Worm (Caenorhabditis elegans) whole organism, young adult: ENCODE measurements around the gene rml-4.
A peak's percentile ranks its signal among the peaks of the same experiment; 100 is the strongest.

Experiments used
- B0035.1 ChIP-seq: sonication (generic microtip); optimal IDR thresholded peaks from 2 replicates; lab custom pipeline; 2016; ENCODE audit warnings: missing genetic modification characterization, mild to moderate bottlenecking, missing compliant biosample characterization, missing genotype, missing genetic modification reagents
- B0261.1 ChIP-seq: sonication (generic microtip); optimal IDR thresholded peaks from 2 replicates; lab custom pipeline; 2016; ENCODE audit warnings: mild to moderate bottlenecking, missing genetic modification characterization, moderate library complexity, missing compliant biosample characterization
- B0336.3 ChIP-seq: fragments of 200-800 bp; sonication (Bioruptor generic); IDR thresholded peaks from 2 replicates; pipeline ENCODE4 v1.3.6; 2022; ENCODE audit warnings: missing genetic modification characterization, missing compliant biosample characterization
- D2030.7 ChIP-seq: fragments of 200-800 bp; sonication (Bioruptor generic); IDR thresholded peaks from 2 replicates; pipeline ENCODE4 v1.3.6; 2022; ENCODE audit warnings: missing genetic modification reagents, missing genetic modification characterization, missing compliant biosample characterization
- F10E7.11 ChIP-seq: sonication (generic microtip); optimal IDR thresholded peaks from 2 replicates; lab custom pipeline; 2017; ENCODE audit warnings: mild to moderate bottlenecking, missing genetic modification characterization, moderate library complexity, missing compliant biosample characterization
- F37B4.10 ChIP-seq: fragments of 200-800 bp; sonication (Bioruptor generic); IDR thresholded peaks from 2 replicates; pipeline ENCODE4 v1.3.6; 2022; ENCODE audit warnings: missing genetic modification characterization, missing compliant biosample characterization
- F39B2.1 ChIP-seq: fragments of 200-800 bp; sonication (Bioruptor generic); IDR thresholded peaks from 2 replicates; pipeline ENCODE4 v1.3.6; 2022; ENCODE audit warnings: missing genetic modification reagents, missing genetic modification characterization, missing compliant biosample characterization
- F49E8.2 ChIP-seq: sonication (generic microtip); optimal IDR thresholded peaks from 3 replicates; lab custom pipeline; 2017; ENCODE audit warnings: missing genetic modification characterization, mild to moderate bottlenecking, missing compliant biosample characterization, antibody characterized with exemption, moderate library complexity; ENCODE audit not compliant: insufficient read depth
- F52B5.7 ChIP-seq: sonication (generic microtip); optimal IDR thresholded peaks from 2 replicates; lab custom pipeline; 2016; ENCODE audit warnings: mild to moderate bottlenecking, missing genetic modification characterization, missing compliant biosample characterization
- F57A8.1 ChIP-seq: fragments of 200-800 bp; sonication (Bioruptor generic); optimal IDR thresholded peaks from 2 replicates; lab custom pipeline; 2018; ENCODE audit warnings: mild to moderate bottlenecking, missing genetic modification characterization, moderate library complexity, missing compliant biosample characterization
- T07F8.4 ChIP-seq: sonication (generic microtip); optimal IDR thresholded peaks from 2 replicates; lab custom pipeline; 2016; ENCODE audit warnings: mild to moderate bottlenecking, missing genetic modification characterization, moderate library complexity, missing compliant biosample characterization
- T26A5.8 ChIP-seq: sonication (generic microtip); optimal IDR thresholded peaks from 2 replicates; lab custom pipeline; 2016; ENCODE audit warnings: missing genetic modification characterization, missing compliant biosample characterization
- Y53F4B.3 ChIP-seq: fragments of 200-800 bp; sonication (Bioruptor generic); IDR thresholded peaks from 2 replicates; pipeline ENCODE4 v1.3.6; 2022; ENCODE audit warnings: missing genetic modification reagents, missing genetic modification characterization, missing compliant biosample characterization
- Y53G8AR.9 ChIP-seq: fragments of 200-800 bp; sonication (Bioruptor generic); conservative IDR thresholded peaks from 2 replicates; pipeline ENCODE4 v1.3.6; 2022; ENCODE audit warnings: missing genetic modification reagents, missing genetic modification characterization, missing compliant biosample characterization
- Y56A3A.18 ChIP-seq: fragments of 200-800 bp; sonication (Bioruptor generic); IDR thresholded peaks from 2 replicates; pipeline ENCODE4 v1.3.6; 2022; ENCODE audit warnings: missing genetic modification reagents, missing genetic modification characterization, missing compliant biosample characterization
- Y79H2A.3 ChIP-seq: fragments of 200-800 bp; sonication (Bioruptor generic); conservative IDR thresholded peaks from 2 replicates; pipeline ENCODE4 v1.3.6; 2022; ENCODE audit warnings: missing genetic modification reagents, missing genetic modification characterization, missing compliant biosample characterization
- ZK185.1 ChIP-seq: sonication (generic microtip); optimal IDR thresholded peaks from 2 replicates; lab custom pipeline; 2016; ENCODE audit warnings: mild to moderate bottlenecking, missing genetic modification characterization, missing compliant biosample characterization; ENCODE audit not compliant: poor library complexity, severe bottlenecking
- aptf-3 ChIP-seq: fragments of 200-800 bp; sonication (Bioruptor generic); IDR thresholded peaks from 2 replicates; pipeline ENCODE4 v1.3.6; 2022; ENCODE audit warnings: missing genetic modification characterization, missing compliant biosample characterization
- atf-7 ChIP-seq: sonication (generic microtip); optimal IDR thresholded peaks from 2 replicates; lab custom pipeline; 2017; ENCODE audit warnings: mild to moderate bottlenecking, missing genetic modification characterization, missing compliant biosample characterization
- athp-1 ChIP-seq: sonication (generic microtip); optimal IDR thresholded peaks from 2 replicates; lab custom pipeline; 2017; ENCODE audit warnings: mild to moderate bottlenecking, missing genetic modification characterization, missing compliant biosample characterization
- attf-3 ChIP-seq: fragments of 200-800 bp; sonication (Bioruptor generic); conservative IDR thresholded peaks from 2 replicates; pipeline ENCODE4 v1.3.6; 2022; ENCODE audit warnings: missing genetic modification reagents, missing genetic modification characterization, missing compliant biosample characterization
- cebp-1 ChIP-seq, 2 experiments: fragments of 200-800 bp in 1 of 2; sonication (Bioruptor generic) in 1 of 2; sonication (generic microtip) in 1 of 2; IDR thresholded peaks in 1 of 2; optimal IDR thresholded peaks in 1 of 2; 2 replicates each; pipeline versions ENCODE4 v1.3.6 to Lab custom; 2017 to 2022; ENCODE audit warnings: missing compliant biosample characterization in 2 of 2, missing genetic modification characterization in 2 of 2, mild to moderate bottlenecking in 1 of 2, missing genetic modification reagents in 1 of 2, moderate library complexity in 1 of 2
- die-1 ChIP-seq: sonication (generic microtip); optimal IDR thresholded peaks from 2 replicates; lab custom pipeline; 2016; ENCODE audit warnings: missing genotype, mild to moderate bottlenecking, missing genetic modification characterization, missing compliant biosample characterization
- dox-1 ChIP-seq: fragments of 200-800 bp; sonication (Bioruptor generic); IDR thresholded peaks from 2 replicates; pipeline ENCODE4 v1.3.6; 2022; ENCODE audit warnings: missing genetic modification reagents, missing genetic modification characterization, missing compliant biosample characterization
- dpl-1 ChIP-seq: fragments of 150-350 bp; optimal IDR thresholded peaks from 2 replicates; lab custom pipeline; 2014; ENCODE audit warnings: missing biosample characterization, missing genetic modification reagents, missing genetic modification characterization
- egrh-3 ChIP-seq: fragments of 200-800 bp; sonication (Bioruptor generic); IDR thresholded peaks from 2 replicates; pipeline ENCODE4 v1.3.6; 2022; ENCODE audit warnings: missing genetic modification reagents, missing genetic modification characterization, missing compliant biosample characterization
- him-1 ChIP-seq: sonication (generic microtip); optimal IDR thresholded peaks from 2 replicates; lab custom pipeline; 2016; ENCODE audit warnings: missing genotype, missing genetic modification reagents, missing genetic modification characterization, missing compliant biosample characterization
- hlh-12 ChIP-seq: sonication (generic microtip); optimal IDR thresholded peaks from 2 replicates; lab custom pipeline; 2016; ENCODE audit warnings: missing genetic modification characterization, missing compliant biosample characterization
- hmg-1.2 ChIP-seq: fragments of 200-800 bp; sonication (Bioruptor generic); IDR thresholded peaks from 2 replicates; pipeline ENCODE4 v1.3.6; 2022; ENCODE audit warnings: missing genetic modification reagents, missing genetic modification characterization, missing compliant biosample characterization
- hmg-20 ChIP-seq: fragments of 200-800 bp; sonication (Bioruptor generic); IDR thresholded peaks from 2 replicates; pipeline ENCODE4 v1.3.6; 2022; ENCODE audit warnings: missing genetic modification reagents, missing genetic modification characterization, missing compliant biosample characterization
- hrde-1 ChIP-seq: sonication (generic microtip); optimal IDR thresholded peaks from 2 replicates; lab custom pipeline; 2016; ENCODE audit warnings: missing genetic modification characterization, mild to moderate bottlenecking, missing compliant biosample characterization, moderate library complexity, missing genotype, missing genetic modification reagents, borderline replicate concordance
- hsf-1 ChIP-seq: fragments of 200-800 bp; sonication (Bioruptor generic); IDR thresholded peaks from 2 replicates; pipeline ENCODE4 v1.3.6; 2022; ENCODE audit warnings: missing genetic modification reagents, missing genetic modification characterization, missing compliant biosample characterization
- lin-35 ChIP-seq, 3 experiments: fragments of 150-350 bp in 2 of 3; sonication (generic microtip) in 1 of 3; optimal IDR thresholded peaks; 2 replicates each; lab custom pipeline; 2014 to 2018; ENCODE audit warnings: missing biosample characterization in 3 of 3, missing genetic modification characterization in 3 of 3, missing genetic modification reagents in 3 of 3
- lin-54 ChIP-seq: fragments of 200-800 bp; sonication (Bioruptor generic); optimal IDR thresholded peaks from 2 replicates; lab custom pipeline; 2018; ENCODE audit warnings: mild to moderate bottlenecking, missing genetic modification characterization, missing compliant biosample characterization
- lsl-1 ChIP-seq: fragments of 200-800 bp; sonication (Bioruptor generic); optimal IDR thresholded peaks from 2 replicates; lab custom pipeline; 2018; ENCODE audit warnings: mild to moderate bottlenecking, missing genetic modification characterization, moderate library complexity, missing compliant biosample characterization
- madf-10 ChIP-seq: sonication (generic microtip); optimal IDR thresholded peaks from 2 replicates; lab custom pipeline; 2016; ENCODE audit warnings: mild to moderate bottlenecking, missing genetic modification characterization, missing compliant biosample characterization
- madf-6 ChIP-seq: fragments of 200-800 bp; sonication (Bioruptor generic); IDR thresholded peaks from 2 replicates; pipeline ENCODE4 v1.3.6; 2022; ENCODE audit warnings: missing genetic modification reagents, missing genetic modification characterization, missing compliant biosample characterization
- nhr-80 ChIP-seq: sonication (generic microtip); optimal IDR thresholded peaks from 2 replicates; lab custom pipeline; 2016; ENCODE audit warnings: missing genetic modification characterization, missing compliant biosample characterization
- nhr-90 ChIP-seq: sonication (generic microtip); optimal IDR thresholded peaks from 2 replicates; lab custom pipeline; 2016; ENCODE audit warnings: missing genotype, mild to moderate bottlenecking, missing genetic modification characterization, missing compliant biosample characterization
- pha-4 ChIP-seq: fragments of 150-350 bp; sonication (generic microtip); optimal IDR thresholded peaks from 2 replicates; lab custom pipeline; 2014; ENCODE audit warnings: missing biosample characterization, missing genetic modification reagents, missing genetic modification characterization
- rcor-1 ChIP-seq: fragments of 200-800 bp; sonication (Bioruptor generic); IDR thresholded peaks from 2 replicates; pipeline ENCODE4 v1.3.6; 2022; ENCODE audit warnings: missing genetic modification reagents, missing genetic modification characterization, missing compliant biosample characterization
- repo-1 ChIP-seq: sonication (generic microtip); optimal IDR thresholded peaks from 2 replicates; lab custom pipeline; 2017; ENCODE audit warnings: mild to moderate bottlenecking, missing genetic modification characterization, missing compliant biosample characterization
- snpc-1.1 ChIP-seq: sonication (generic microtip); optimal IDR thresholded peaks from 2 replicates; lab custom pipeline; 2017; ENCODE audit warnings: missing genetic modification characterization, mild to moderate bottlenecking, missing compliant biosample characterization, antibody characterized with exemption, moderate library complexity, missing genotype, missing genetic modification reagents; ENCODE audit not compliant: insufficient read depth
- tlf-1 ChIP-seq: fragments of 200-800 bp; sonication (Bioruptor generic); optimal IDR thresholded peaks from 2 replicates; lab custom pipeline; 2018; ENCODE audit warnings: mild to moderate bottlenecking, missing genetic modification characterization, missing compliant biosample characterization
- unc-130 ChIP-seq: sonication (generic microtip); optimal IDR thresholded peaks from 2 replicates; lab custom pipeline; 2016; ENCODE audit warnings: missing genetic modification reagents, missing genetic modification characterization, missing compliant biosample characterization
- ztf-22 ChIP-seq: fragments of 200-800 bp; sonication (Bioruptor generic); optimal IDR thresholded peaks from 2 replicates; lab custom pipeline; 2018; ENCODE audit warnings: mild to moderate bottlenecking, missing genetic modification characterization, moderate library complexity, missing compliant biosample characterization
- ztf-26 ChIP-seq: sonication (generic microtip); optimal IDR thresholded peaks from 2 replicates; lab custom pipeline; 2017; ENCODE audit warnings: missing genetic modification characterization, missing compliant biosample characterization
- ztf-28 ChIP-seq: fragments of 200-800 bp; sonication (Bioruptor generic); IDR thresholded peaks from 2 replicates; pipeline ENCODE4 v1.3.6; 2022; ENCODE audit warnings: missing genetic modification reagents, missing genetic modification characterization, missing compliant biosample characterization

The rml-4 gene

DNA sequence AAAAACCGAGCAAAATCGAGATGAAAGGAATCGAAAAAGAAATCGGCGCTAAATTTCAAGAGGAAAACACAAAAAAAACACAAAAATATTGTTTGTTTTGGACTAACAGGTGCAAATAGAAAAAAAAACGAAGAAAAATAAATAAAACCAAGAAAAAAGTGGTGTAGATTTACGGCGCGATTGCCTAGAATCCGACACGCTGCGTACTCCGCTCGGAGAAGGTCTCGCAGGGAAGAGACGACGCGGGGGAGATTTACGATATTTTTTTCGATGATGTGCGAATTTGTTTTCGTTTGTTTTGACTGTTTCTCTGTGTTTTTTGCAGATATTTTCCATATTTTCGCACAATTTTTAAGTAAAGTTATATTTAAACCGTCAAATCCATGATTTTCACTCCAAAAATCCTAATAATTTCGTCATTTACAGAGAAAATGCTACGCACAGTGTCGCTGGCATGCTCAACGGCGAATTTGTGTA is 4.4 kb downstream of the rml-4 start, which contains the start of gene sco-1 (continued):
- TF ChIP-seq hmg-20 (GFP tag; lab: Robert Waterston, UW): peak; percentile 87
- TF ChIP-seq lin-35 (GFP tag; optimal IDR thresholded peaks at IDR 0.05; lab: Kevin White, UChicago): peak; percentile 19 to 88 (median 28)
- TF ChIP-seq die-1 (tag; lab: Kevin White, UChicago): no peak
- TF ChIP-seq ztf-26: peak; percentile 81
- no peak for TF ChIP-seq F37B4.10 (GFP tag; lab: Robert Waterston, UW)
- TF ChIP-seq B0336.3 (GFP tag; lab: Robert Waterston, UW): peak; percentile 89
- TF ChIP-seq madf-10 (tag; lab: Kevin White, UChicago): peak; percentile 75
- TF ChIP-seq him-1: peak; percentile 13
- TF ChIP-seq tlf-1 (GFP tag; lab: Kevin White, UChicago): peak; percentile 81
- TF ChIP-seq repo-1 (tag; lab: Kevin White, UChicago): peak; percentile 39
- peak; percentile 29 for TF ChIP-seq nhr-80 (tag; lab: Kevin White, UChicago)
- peak; percentile 94 for TF ChIP-seq Y53G8AR.9 (GFP tag; lab: Robert Waterston, UW)
- peak; percentile 80 for TF ChIP-seq lin-54 (GFP tag; lab: Kevin White, UChicago)
- TF ChIP-seq rcor-1 (GFP tag; lab: Robert Waterston, UW): peak; percentile 91
- TF ChIP-seq athp-1 (tag; lab: Kevin White, UChicago): peak; percentile 91
- TF ChIP-seq lsl-1 (GFP tag; lab: Kevin White, UChicago): peak; percentile 79
- peak; percentile 87 for TF ChIP-seq D2030.7 (GFP tag; lab: Robert Waterston, UW)
- TF ChIP-seq Y56A3A.18 (GFP tag; lab: Robert Waterston, UW): 0 out of 2 replicates have a peak, but pooled peaks have one; percentile 79
- peak; percentile 22 for TF ChIP-seq snpc-1.1 (tag; lab: Kevin White, UChicago)
- TF ChIP-seq cebp-1 (GFP tag; IDR thresholded peaks at IDR 0.05; lab: Robert Waterston, UW): peak; percentile 70
- peak; percentile 84 for TF ChIP-seq cebp-1 (tag; optimal IDR thresholded peaks at IDR 0.05; lab: Kevin White, UChicago)
- TF ChIP-seq Y79H2A.3 (GFP tag; lab: Robert Waterston, UW): peak; percentile 70; the same call in 1 of the 2 replicates
- peak; percentile 1 for TF ChIP-seq F49E8.2 (tag; lab: Kevin White, UChicago)
- TF ChIP-seq egrh-3 (GFP tag; lab: Robert Waterston, UW): peak; percentile 60
- peak; percentile 73 for TF ChIP-seq attf-3
- peak; percentile 58; the same call in 1 of the 2 replicates for TF ChIP-seq Y53F4B.3
- no peak for TF ChIP-seq T26A5.8
- TF ChIP-seq T07F8.4 (tag; lab: Kevin White, UChicago): peak; percentile 5
- no peak for TF ChIP-seq hlh-12 (tag; lab: Kevin White, UChicago)
- TF ChIP-seq atf-7: peak; percentile 78
- no peak for TF ChIP-seq ztf-22 (GFP tag; lab: Kevin White, UChicago)
- TF ChIP-seq B0035.1 (tag; lab: Kevin White, UChicago): no peak
- TF ChIP-seq ZK185.1 (tag; lab: Kevin White, UChicago): no peak
- TF ChIP-seq B0261.1 (tag; lab: Kevin White, UChicago): peak; percentile 21
- no peak for TF ChIP-seq hrde-1 (tag; lab: Kevin White, UChicago)
- TF ChIP-seq dox-1 (GFP tag; lab: Robert Waterston, UW): peak; percentile 95
- TF ChIP-seq hmg-1.2 (GFP tag; lab: Robert Waterston, UW): peak; percentile 68
- TF ChIP-seq pha-4 (tag; lab: Kevin White, UChicago): peak; percentile 96
- TF ChIP-seq dpl-1 (GFP tag; lab: Kevin White, UChicago): peak; percentile 64
- TF ChIP-seq aptf-3 (GFP tag; lab: Robert Waterston, UW): no peak
- TF ChIP-seq unc-130: peak; percentile 77
- no peak for TF ChIP-seq nhr-90 (tag; lab: Kevin White, UChicago)
- TF ChIP-seq F10E7.11: no peak
- peak; percentile 61; the same call in 1 of the 2 replicates for TF ChIP-seq hsf-1
- no peak for TF ChIP-seq F57A8.1 (GFP tag; lab: Kevin White, UChicago)
- TF ChIP-seq ztf-28: no peak; the same call in 1 of the 2 replicates
- TF ChIP-seq F52B5.7 (tag; lab: Kevin White, UChicago): no peak
- TF ChIP-seq madf-6 (GFP tag; lab: Robert Waterston, UW): peak; percentile 92
- no peak for TF ChIP-seq F39B2.1 (GFP tag; lab: Robert Waterston, UW)
